Fruit fly (Drosophila melanogaster) whole organism, wandering third instar larva: Measurements from ENCODE around the gene CG18265.
A peak's percentile ranks its signal among the peaks of the same experiment; 100 is the strongest.

Experiments used
- Abd-B ChIP-seq: fragments of >200 bp; optimal IDR thresholded peaks from 2 replicates; lab custom pipeline; 2017; ENCODE audit warnings: missing biosample characterization, missing genetic modification characterization
- Dfd ChIP-seq: fragments of >200 bp; optimal IDR thresholded peaks from 2 replicates; lab custom pipeline; 2017; ENCODE audit warnings: missing biosample characterization, missing genetic modification characterization
- GATAd ChIP-seq: sonication (Bioruptor generic); optimal IDR thresholded peaks from 2 replicates; lab custom pipeline; 2016; ENCODE audit warnings: missing biosample characterization, missing genetic modification characterization
- Hr78 ChIP-seq: fragments of >200 bp; optimal IDR thresholded peaks from 2 replicates; lab custom pipeline; 2017; ENCODE audit warnings: missing biosample characterization, missing genetic modification characterization
- Jra ChIP-seq: sonication (Bioruptor generic); optimal IDR thresholded peaks from 2 replicates; lab custom pipeline; 2016; ENCODE audit warnings: missing biosample characterization, missing genetic modification characterization
- Mio ChIP-seq: sonication (Bioruptor generic); optimal IDR thresholded peaks from 2 replicates; lab custom pipeline; 2016; ENCODE audit warnings: missing biosample characterization, missing genetic modification characterization
- Sp1 ChIP-seq: fragments of 200-800 bp; sonication (Bioruptor generic); optimal IDR thresholded peaks from 3 replicates; lab custom pipeline; 2019; ENCODE audit warnings: missing biosample characterization, mild to moderate bottlenecking, missing genetic modification characterization, moderate library complexity
- dmrt93B ChIP-seq: fragments of 200-800 bp; sonication (Bioruptor generic); optimal IDR thresholded peaks from 2 replicates; lab custom pipeline; 2018; ENCODE audit warnings: missing biosample characterization, mild to moderate bottlenecking, missing genetic modification characterization
- ey ChIP-seq: fragments of 200-800 bp; sonication (Bioruptor generic); optimal IDR thresholded peaks from 2 replicates; lab custom pipeline; 2016; ENCODE audit warnings: missing biosample characterization, missing genetic modification characterization
- psq ChIP-seq: fragments of 200-800 bp; sonication (Bioruptor generic); optimal IDR thresholded peaks from 3 replicates; lab custom pipeline; 2017; ENCODE audit warnings: missing biosample characterization, mild to moderate bottlenecking, missing genetic modification characterization, moderate library complexity
- sage ChIP-seq: fragments of 200-800 bp; sonication (Bioruptor generic); optimal IDR thresholded peaks from 2 replicates; lab custom pipeline; 2016; ENCODE audit warnings: missing biosample characterization, mild to moderate bottlenecking, missing genetic modification characterization
- usp ChIP-seq: fragments of >200 bp; optimal IDR thresholded peaks from 2 replicates; lab custom pipeline; 2017; ENCODE audit warnings: missing biosample characterization, missing genetic modification characterization

DNA sequence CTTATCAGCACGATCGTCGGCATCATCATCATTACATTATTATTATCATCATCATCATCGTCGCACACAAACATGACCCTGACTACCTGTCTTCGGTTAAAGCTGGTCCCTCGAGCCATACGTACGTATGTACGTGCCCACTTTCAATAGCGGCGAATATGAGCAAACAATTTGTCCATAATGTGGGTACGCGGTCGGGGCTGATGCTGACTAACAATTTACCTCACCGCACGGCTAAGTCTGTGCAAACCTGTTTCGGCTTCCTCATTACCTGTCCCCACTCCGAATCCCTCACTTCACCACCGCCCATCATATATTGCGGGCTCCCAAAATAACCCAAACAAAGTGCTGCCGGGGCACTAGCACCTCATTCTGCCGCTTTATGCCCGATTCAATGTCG, 8.8 kb upstream of the CG18265 start:
- TF ChIP-seq Jra (GFP tag; lab: Kevin White, UChicago) (peak; percentile 48), Hr78 (GFP tag; lab: Kevin White, UChicago) (no peak), dmrt93B (GFP tag; lab: Kevin White, UChicago) (no peak), ey (GFP tag; lab: Kevin White, UChicago) (no peak), Sp1 (GFP tag; lab: Kevin White, UChicago) (no peak), Abd-B (no peak), GATAd (GFP tag; lab: Kevin White, UChicago) (no peak), usp (GFP tag; lab: Kevin White, UChicago) (no peak), psq (no peak), sage (GFP tag; lab: Kevin White, UChicago) (no peak), Dfd (GFP tag; lab: Kevin White, UChicago) (no peak), Mio (GFP tag; lab: Kevin White, UChicago) (no peak)
